Worm (Caenorhabditis elegans) whole organism, L2 larva: ENCODE results near the gene scc-1.

ENCODE experiments used
- ZK546.5 ChIP-seq: sonication (generic microtip); optimal IDR thresholded peaks from 2 replicates; lab custom pipeline; 2017; ENCODE audit warnings: missing biosample characterization, missing genetic modification characterization
- alr-1 ChIP-seq: fragments of 150-350 bp; optimal IDR thresholded peaks from 2 replicates; lab custom pipeline; 2014; ENCODE audit warnings: missing biosample characterization, missing genetic modification characterization
- blmp-1 ChIP-seq: sonication (generic microtip); optimal IDR thresholded peaks from 2 replicates; lab custom pipeline; 2017; ENCODE audit warnings: missing genetic modification characterization, mild to moderate bottlenecking, missing compliant biosample characterization, antibody characterized with exemption, moderate library complexity; ENCODE audit not compliant: insufficient read depth
- dmd-4 ChIP-seq: sonication (generic microtip); optimal IDR thresholded peaks from 2 replicates; lab custom pipeline; 2017; ENCODE audit warnings: missing biosample characterization, missing genetic modification characterization
- lin-11 ChIP-seq: fragments of 150-350 bp; sonication (generic microtip); optimal IDR thresholded peaks from 2 replicates; lab custom pipeline; 2014; ENCODE audit warnings: missing biosample characterization, missing genetic modification characterization, inconsistent platforms, mixed read lengths
- lin-13 ChIP-seq: fragments of 150-350 bp; optimal IDR thresholded peaks from 2 replicates; lab custom pipeline; 2014; ENCODE audit warnings: missing biosample characterization, missing genetic modification reagents, missing genetic modification characterization
- nhr-12 ChIP-seq: fragments of 150-350 bp; optimal IDR thresholded peaks from 2 replicates; lab custom pipeline; 2014; ENCODE audit warnings: missing biosample characterization, missing genetic modification characterization
- nhr-21 ChIP-seq: fragments of 150-350 bp; optimal IDR thresholded peaks from 2 replicates; lab custom pipeline; 2014; ENCODE audit warnings: missing biosample characterization, missing genetic modification characterization
- nhr-237 ChIP-seq: fragments of 150-350 bp; optimal IDR thresholded peaks from 2 replicates; lab custom pipeline; 2014; ENCODE audit warnings: missing biosample characterization, missing genetic modification characterization

ce11 chrII:4667572-4667971 lies 30.9 kb upstream of the scc-1 start, which contains the start of gene fut-5:
- no peak for TF ChIP-seq alr-1 (tag; lab: Kevin White, UChicago)
- TF ChIP-seq blmp-1 (tag; lab: Kevin White, UChicago) = no peak
- TF ChIP-seq lin-13 = no peak
- no peak for TF ChIP-seq nhr-237 (tag; lab: Kevin White, UChicago)
- TF ChIP-seq dmd-4 (tag; lab: Kevin White, UChicago) = no peak
- no peak for TF ChIP-seq lin-11
- TF ChIP-seq nhr-21 (tag; lab: Kevin White, UChicago) = no peak
- no peak for TF ChIP-seq ZK546.5 (tag; lab: Kevin White, UChicago)
- TF ChIP-seq nhr-12 (tag; lab: Kevin White, UChicago) = no peak
